ENCODE assay signal across 1 fruit fly cellular context in the genomic region with DNA sequence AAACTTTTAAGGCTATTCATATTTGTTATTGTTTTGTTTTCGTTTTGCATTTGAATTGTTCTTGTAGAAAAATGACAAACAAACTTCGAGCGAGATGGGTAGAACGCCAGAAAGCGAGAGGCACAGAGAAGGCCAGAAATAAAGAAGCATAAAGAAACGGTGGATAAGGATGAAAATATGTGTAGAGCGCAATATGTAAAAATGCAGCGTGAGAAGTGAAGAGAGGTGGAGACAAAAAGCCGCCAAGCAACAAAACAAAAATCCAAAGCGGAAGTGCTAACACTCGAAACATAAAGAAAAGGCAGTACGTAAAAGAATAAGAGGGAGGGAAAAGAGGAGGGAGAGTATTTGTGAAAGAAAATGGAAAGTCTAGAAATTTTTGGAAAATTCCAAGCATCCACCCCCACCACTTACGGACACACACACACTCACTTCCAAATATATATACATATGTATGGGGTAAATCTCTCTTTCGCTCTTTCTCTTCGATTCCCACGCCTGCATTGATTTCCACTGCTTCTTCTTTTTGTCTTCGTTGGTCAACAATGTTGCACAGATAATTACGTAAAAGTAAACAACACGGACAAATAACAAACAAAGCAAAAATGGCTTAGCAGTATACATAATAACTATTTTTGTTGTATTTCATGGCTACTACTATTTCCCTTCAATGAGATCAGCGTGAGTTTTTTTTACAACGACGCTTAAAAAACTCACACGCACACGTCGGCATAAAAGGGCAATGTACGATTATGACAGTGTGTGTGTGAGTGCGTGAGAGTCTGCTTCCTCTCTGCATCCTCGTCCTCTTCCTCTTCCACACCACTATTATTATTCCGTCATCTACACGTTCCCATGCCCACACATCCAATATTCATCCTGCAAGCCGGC.
TF ChIP-seq lines count a peak whose summit lies in the region.

No protein-coding gene starts in this region.

TF ChIP-seq in whole organism, embryonic, 481 proteins besides CTCF, POLR2A, EP300 and RAD21 (continued from another document and continues in another):
- TF ChIP-seq NC2β (GFP tag; optimal IDR thresholded peaks at IDR 0.05; lab: Kevin White, UChicago): peak; percentile 5
- TF ChIP-seq CG30020 (tag; optimal IDR thresholded peaks at IDR 0.05; lab: Kevin White, UChicago): no peak
- TF ChIP-seq pho (GFP tag; optimal IDR thresholded peaks at IDR 0.05; lab: Kevin White, UChicago): no peak
- peak; percentile 62 for TF ChIP-seq MTF-1 (GFP tag; optimal IDR thresholded peaks at IDR 0.05; lab: Kevin White, UChicago; ENCODE audit: borderline replicate concordance)
- TF ChIP-seq CG6689 (GFP tag; IDR thresholded peaks at IDR 0.05; lab: Robert Waterston, UW): no peak
- TF ChIP-seq insv (GFP tag; optimal IDR thresholded peaks at IDR 0.05; lab: Kevin White, UChicago): peak in 1 of 2 experiments; percentile 39
- TF ChIP-seq chn (GFP tag; optimal IDR thresholded peaks at IDR 0.05; lab: Kevin White, UChicago): no peak
- no peak for TF ChIP-seq CG10267 (tag; optimal IDR thresholded peaks at IDR 0.05; lab: Kevin White, UChicago)
- no peak for TF ChIP-seq CG9437 (GFP tag; optimal IDR thresholded peaks at IDR 0.05; lab: Kevin White, UChicago)
- no peak for TF ChIP-seq CG14441 (GFP tag; IDR thresholded peaks at IDR 0.05; lab: Robert Waterston, UW)
- TF ChIP-seq tll (GFP tag; optimal IDR thresholded peaks at IDR 0.05; lab: Kevin White, UChicago): peak in 1 of 2 experiments; percentile 57
- TF ChIP-seq Nf-YB (GFP tag; optimal IDR thresholded peaks at IDR 0.05; lab: Kevin White, UChicago): peak; percentile 9
- no peak for TF ChIP-seq zf30C (GFP tag; optimal IDR thresholded peaks at IDR 0.05; lab: Kevin White, UChicago)
- TF ChIP-seq CG13424 (tag; optimal IDR thresholded peaks at IDR 0.05; lab: Kevin White, UChicago): peak; percentile 12
- no peak for TF ChIP-seq B-H2 (GFP tag; optimal IDR thresholded peaks at IDR 0.05; lab: Kevin White, UChicago)
- TF ChIP-seq CG1832 (GFP tag; optimal IDR thresholded peaks at IDR 0.05; lab: Kevin White, UChicago): no peak
- TF ChIP-seq CG12236 (GFP tag; optimal IDR thresholded peaks at IDR 0.05; lab: Kevin White, UChicago): peak; percentile 20
- peak in 1 of 2 experiments; percentile 49 for TF ChIP-seq bsh (GFP tag; optimal IDR thresholded peaks at IDR 0.05; lab: Kevin White, UChicago)
- TF ChIP-seq Dp (GFP tag; optimal IDR thresholded peaks at IDR 0.05; lab: Kevin White, UChicago): no peak
- no peak for TF ChIP-seq fd3F (GFP tag; optimal IDR thresholded peaks at IDR 0.05; lab: Kevin White, UChicago)
- no peak for TF ChIP-seq CG17912 (GFP tag; optimal IDR thresholded peaks at IDR 0.05; lab: Kevin White, UChicago)
- no peak for TF ChIP-seq CG14014 (GFP tag; IDR thresholded peaks at IDR 0.05; lab: Robert Waterston, UW)
- TF ChIP-seq CG13894 (tag; optimal IDR thresholded peaks at IDR 0.05; lab: Kevin White, UChicago): no peak
- no peak for TF ChIP-seq cato (GFP tag; optimal IDR thresholded peaks at IDR 0.05; lab: Kevin White, UChicago; ENCODE audit: borderline replicate concordance)
- TF ChIP-seq CG3407 (GFP tag; optimal IDR thresholded peaks at IDR 0.05; lab: Kevin White, UChicago): peak; percentile 66
- no peak for TF ChIP-seq vfl (GFP tag; optimal IDR thresholded peaks at IDR 0.05; lab: Kevin White, UChicago)
- 0 out of 4 replicates have a peak, but pooled peaks have one; percentile 34 for TF ChIP-seq chinmo (GFP tag; IDR thresholded peaks at IDR 0.05; lab: Robert Waterston, UW; ENCODE audit: partially characterized antibody)
- TF ChIP-seq Dek (tag; optimal IDR thresholded peaks at IDR 0.05; lab: Kevin White, UChicago): no peak
- no peak for TF ChIP-seq CG17568 (GFP tag; optimal IDR thresholded peaks at IDR 0.05; lab: Kevin White, UChicago)
- peak; percentile 90 for TF ChIP-seq Blimp-1 (GFP tag; optimal IDR thresholded peaks at IDR 0.05; lab: Kevin White, UChicago)
- TF ChIP-seq CG7556 (GFP tag; optimal IDR thresholded peaks at IDR 0.05; lab: Kevin White, UChicago): no peak
- no peak for TF ChIP-seq Usf (GFP tag; optimal IDR thresholded peaks at IDR 0.05; lab: Kevin White, UChicago)
- no peak for TF ChIP-seq CG31441 (GFP tag; IDR thresholded peaks at IDR 0.05; lab: Robert Waterston, UW)
- TF ChIP-seq CG2129 (GFP tag; IDR thresholded peaks at IDR 0.05; lab: Robert Waterston, UW; ENCODE audit: partially characterized antibody): no peak
- peak; percentile 5 for TF ChIP-seq cwo (GFP tag; optimal IDR thresholded peaks at IDR 0.05; lab: Kevin White, UChicago)
- peak; percentile 4 for TF ChIP-seq lilli (GFP tag; optimal IDR thresholded peaks at IDR 0.05; lab: Kevin White, UChicago)
- TF ChIP-seq hb (GFP tag; IDR thresholded peaks at IDR 0.05; lab: Robert Waterston, UW; ENCODE audit: partially characterized antibody): no peak
- peak; percentile 83 for TF ChIP-seq kni (GFP tag; optimal IDR thresholded peaks at IDR 0.05; lab: Kevin White, UChicago)
- TF ChIP-seq sd (tag; optimal IDR thresholded peaks at IDR 0.05; lab: Kevin White, UChicago): peak; percentile 96
- TF ChIP-seq Chrac-16 (GFP tag; optimal IDR thresholded peaks at IDR 0.05; lab: Kevin White, UChicago): no peak
- TF ChIP-seq CG14667 (GFP tag; IDR thresholded peaks at IDR 0.05; lab: Robert Waterston, UW): no peak
- TF ChIP-seq sens (GFP tag; lab: Kevin White, UChicago): peak; percentile 87
- TF ChIP-seq fd102C (GFP tag; optimal IDR thresholded peaks at IDR 0.05; lab: Kevin White, UChicago): peak; percentile 94
- TF ChIP-seq pnt (GFP tag; optimal IDR thresholded peaks at IDR 0.05; lab: Kevin White, UChicago): peak; percentile 32
- TF ChIP-seq hth (optimal IDR thresholded peaks at IDR 0.05; lab: Kevin White, UChicago): no peak
- peak; percentile 44; the same call in 1 of the 2 replicates for TF ChIP-seq chm (GFP tag; IDR thresholded peaks at IDR 0.05; lab: Robert Waterston, UW)
- no peak for TF ChIP-seq row (GFP tag; IDR thresholded peaks at IDR 0.05; lab: Robert Waterston, UW)
- TF ChIP-seq HmgZ (tag; optimal IDR thresholded peaks at IDR 0.05; lab: Kevin White, UChicago): no peak
- no peak for TF ChIP-seq HHEX (GFP tag; optimal IDR thresholded peaks at IDR 0.05; lab: Kevin White, UChicago)
- no peak for TF ChIP-seq CG7271 (tag; optimal IDR thresholded peaks at IDR 0.05; lab: Kevin White, UChicago)
- no peak for TF ChIP-seq E2f1 (GFP tag; IDR thresholded peaks at IDR 0.05; lab: Robert Waterston, UW)
- no peak for TF ChIP-seq CG34376 (GFP tag; optimal IDR thresholded peaks at IDR 0.05; lab: Kevin White, UChicago)
- peak; percentile 57; the same call in 1 of the 3 replicates for TF ChIP-seq ci (GFP tag; IDR thresholded peaks at IDR 0.05; lab: Robert Waterston, UW)
- TF ChIP-seq Stat92E (GFP tag; optimal IDR thresholded peaks at IDR 0.05; lab: Kevin White, UChicago): peak in 1 of 3 experiments; percentile 25
- TF ChIP-seq Hand (GFP tag; optimal IDR thresholded peaks at IDR 0.05; lab: Kevin White, UChicago): no peak
- TF ChIP-seq CG7987 (GFP tag; optimal IDR thresholded peaks at IDR 0.05; lab: Kevin White, UChicago): peak; percentile 49
- TF ChIP-seq twi (tag; optimal IDR thresholded peaks at IDR 0.05; lab: Kevin White, UChicago): peak; percentile 30
- TF ChIP-seq Bgb (GFP tag; IDR thresholded peaks at IDR 0.05; lab: Robert Waterston, UW; ENCODE audit: partially characterized antibody): no peak
- TF ChIP-seq lbe (GFP tag; optimal IDR thresholded peaks at IDR 0.05; lab: Kevin White, UChicago): no peak
- TF ChIP-seq CG7963 (GFP tag; IDR thresholded peaks at IDR 0.05; lab: Robert Waterston, UW; ENCODE audit: partially characterized antibody): no peak
- no peak for TF ChIP-seq CkIIα-i1 (GFP tag; IDR thresholded peaks at IDR 0.05; lab: Robert Waterston, UW)
- TF ChIP-seq jumu (GFP tag; optimal IDR thresholded peaks at IDR 0.05; lab: Kevin White, UChicago): no peak
- no peak for TF ChIP-seq vnd (GFP tag; IDR thresholded peaks at IDR 0.05; lab: Robert Waterston, UW; ENCODE audit: partially characterized antibody)
- TF ChIP-seq btn (GFP tag; optimal IDR thresholded peaks at IDR 0.05; lab: Kevin White, UChicago): no peak
- no peak for TF ChIP-seq aop (GFP tag; IDR thresholded peaks at IDR 0.05; lab: Robert Waterston, UW)
- peak; percentile 15 for TF ChIP-seq CG2116 (GFP tag; optimal IDR thresholded peaks at IDR 0.05; lab: Kevin White, UChicago)
- TF ChIP-seq CG11398 (GFP tag; optimal IDR thresholded peaks at IDR 0.05; lab: Kevin White, UChicago): no peak
- no peak for TF ChIP-seq mld (GFP tag; IDR thresholded peaks at IDR 0.05; lab: Robert Waterston, UW; ENCODE audit: partially characterized antibody)
- TF ChIP-seq CG11723 (GFP tag; optimal IDR thresholded peaks at IDR 0.05; lab: Kevin White, UChicago): peak; percentile 10
- no peak for TF ChIP-seq Fer1 (GFP tag; optimal IDR thresholded peaks at IDR 0.05; lab: Kevin White, UChicago)
- no peak for TF ChIP-seq CG4730 (GFP tag; IDR thresholded peaks at IDR 0.05; lab: Robert Waterston, UW)
- no peak for TF ChIP-seq GATAe (GFP tag; conservative IDR thresholded peaks at IDR 0.05; lab: Robert Waterston, UW)
- TF ChIP-seq sima (GFP tag; optimal IDR thresholded peaks at IDR 0.05; lab: Kevin White, UChicago): no peak
- no peak for TF ChIP-seq CG5953 (GFP tag; IDR thresholded peaks at IDR 0.05; lab: Robert Waterston, UW)
- no peak for TF ChIP-seq seq (GFP tag; IDR thresholded peaks at IDR 0.05; lab: Robert Waterston, UW)
- TF ChIP-seq CG9932 (GFP tag; IDR thresholded peaks at IDR 0.05; lab: Robert Waterston, UW): no peak
- TF ChIP-seq H15 (GFP tag; IDR thresholded peaks at IDR 0.05; lab: Robert Waterston, UW): no peak
- no peak for TF ChIP-seq NK7.1 (GFP tag; optimal IDR thresholded peaks at IDR 0.05; lab: Kevin White, UChicago)
- no peak for TF ChIP-seq pum (GFP tag; optimal IDR thresholded peaks at IDR 0.05; lab: Kevin White, UChicago)
- TF ChIP-seq CG18764 (GFP tag; optimal IDR thresholded peaks at IDR 0.05; lab: Kevin White, UChicago): peak; percentile 42
- TF ChIP-seq CG13123 (GFP tag; optimal IDR thresholded peaks at IDR 0.05; lab: Kevin White, UChicago): peak; percentile 34
- no peak for TF ChIP-seq wdn (GFP tag; IDR thresholded peaks at IDR 0.05; lab: Robert Waterston, UW)
- TF ChIP-seq Fer2 (tag; optimal IDR thresholded peaks at IDR 0.05; lab: Kevin White, UChicago): no peak
- peak; percentile 31 for TF ChIP-seq CG8388 (GFP tag; optimal IDR thresholded peaks at IDR 0.05; lab: Kevin White, UChicago)
- TF ChIP-seq ind (GFP tag; optimal IDR thresholded peaks at IDR 0.05; lab: Kevin White, UChicago): no peak
- no peak for TF ChIP-seq amos (GFP tag; IDR thresholded peaks at IDR 0.05; lab: Robert Waterston, UW; ENCODE audit: partially characterized antibody)
- no peak for TF ChIP-seq Meics (GFP tag; optimal IDR thresholded peaks at IDR 0.05; lab: Kevin White, UChicago)
- no peak for TF ChIP-seq CG11696 (GFP tag; IDR thresholded peaks at IDR 0.05; lab: Robert Waterston, UW)
- no peak for TF ChIP-seq cas (GFP tag; IDR thresholded peaks at IDR 0.05; lab: Robert Waterston, UW)
- peak; percentile 55 for TF ChIP-seq org-1 (GFP tag; optimal IDR thresholded peaks at IDR 0.05; lab: Kevin White, UChicago)
- TF ChIP-seq Doc3 (GFP tag; IDR thresholded peaks at IDR 0.05; lab: Robert Waterston, UW; ENCODE audit: partially characterized antibody): no peak
- TF ChIP-seq CG4424 (GFP tag; optimal IDR thresholded peaks at IDR 0.05; lab: Kevin White, UChicago): no peak
- no peak for TF ChIP-seq gcm2 (GFP tag; optimal IDR thresholded peaks at IDR 0.05; lab: Kevin White, UChicago)
- no peak for TF ChIP-seq emc (GFP tag; optimal IDR thresholded peaks at IDR 0.05; lab: Kevin White, UChicago)
- no peak for TF ChIP-seq klu (GFP tag; IDR thresholded peaks at IDR 0.05; lab: Robert Waterston, UW)
- TF ChIP-seq exex (tag; optimal IDR thresholded peaks at IDR 0.05; lab: Kevin White, UChicago): no peak
- TF ChIP-seq CG18262 (tag; optimal IDR thresholded peaks at IDR 0.05; lab: Kevin White, UChicago): no peak
- TF ChIP-seq CG3838 (GFP tag; optimal IDR thresholded peaks at IDR 0.05; lab: Kevin White, UChicago): no peak
- no peak for TF ChIP-seq CG11093 (GFP tag; IDR thresholded peaks at IDR 0.05; lab: Robert Waterston, UW)
- TF ChIP-seq Ptx1 (GFP tag; IDR thresholded peaks at IDR 0.05; lab: Robert Waterston, UW): no peak
- TF ChIP-seq nerfin-2 (GFP tag; IDR thresholded peaks at IDR 0.05; lab: Robert Waterston, UW; ENCODE audit: partially characterized antibody): no peak
- no peak for TF ChIP-seq CG1024 (GFP tag; IDR thresholded peaks at IDR 0.05; lab: Robert Waterston, UW)
- TF ChIP-seq Atf-2 (GFP tag; optimal IDR thresholded peaks at IDR 0.05; lab: Kevin White, UChicago): no peak
- no peak for TF ChIP-seq tin (GFP tag; optimal IDR thresholded peaks at IDR 0.05; lab: Kevin White, UChicago)
- TF ChIP-seq onecut (GFP tag; IDR thresholded peaks at IDR 0.05; lab: Robert Waterston, UW): peak; percentile 56
- TF ChIP-seq ham (GFP tag; IDR thresholded peaks at IDR 0.05; lab: Robert Waterston, UW): no peak
- no peak for TF ChIP-seq CG17829 (tag; optimal IDR thresholded peaks at IDR 0.05; lab: Kevin White, UChicago)
- peak; percentile 2 for TF ChIP-seq CG15011 (GFP tag; optimal IDR thresholded peaks at IDR 0.05; lab: Kevin White, UChicago)
- TF ChIP-seq Poxn (GFP tag; IDR thresholded peaks at IDR 0.05; lab: Robert Waterston, UW): no peak
- TF ChIP-seq trem (tag; optimal IDR thresholded peaks at IDR 0.05; lab: Kevin White, UChicago): no peak
- no peak for TF ChIP-seq CG4854 (GFP tag; optimal IDR thresholded peaks at IDR 0.05; lab: Kevin White, UChicago)
- TF ChIP-seq ken (GFP tag; IDR thresholded peaks at IDR 0.05; lab: Robert Waterston, UW): no peak
- TF ChIP-seq lov (optimal IDR thresholded peaks at IDR 0.05; lab: Kevin White, UChicago): no peak
- TF ChIP-seq lov (GFP tag; IDR thresholded peaks at IDR 0.05; lab: Robert Waterston, UW): peak; percentile 81; the same call in 1 of the 3 replicates
- no peak for TF ChIP-seq Lim3 (GFP tag; IDR thresholded peaks at IDR 0.05; lab: Robert Waterston, UW)
- TF ChIP-seq Mad (GFP tag; optimal IDR thresholded peaks at IDR 0.05; lab: Kevin White, UChicago): no peak
- no peak for TF ChIP-seq Ets97D (GFP tag; optimal IDR thresholded peaks at IDR 0.05; lab: Kevin White, UChicago)
- TF ChIP-seq Hr78 (GFP tag; optimal IDR thresholded peaks at IDR 0.05; lab: Kevin White, UChicago): peak in 1 of 2 experiments; percentile 14
- TF ChIP-seq shn (GFP tag; optimal IDR thresholded peaks at IDR 0.05; lab: Kevin White, UChicago): no peak
- peak; percentile 79 for TF ChIP-seq z (GFP tag; IDR thresholded peaks at IDR 0.05; lab: Robert Waterston, UW)
- peak; percentile 17 for TF ChIP-seq CG8924 (tag; optimal IDR thresholded peaks at IDR 0.05; lab: Kevin White, UChicago)
- no peak for TF ChIP-seq CG17361 (GFP tag; IDR thresholded peaks at IDR 0.05; lab: Robert Waterston, UW)
- no peak for TF ChIP-seq ranshi (GFP tag; IDR thresholded peaks at IDR 0.05; lab: Robert Waterston, UW)
- no peak for TF ChIP-seq Six4 (GFP tag; optimal IDR thresholded peaks at IDR 0.05; lab: Kevin White, UChicago)
